Worm (Caenorhabditis elegans): ENCODE data around the gene ztf-13.

DNA sequence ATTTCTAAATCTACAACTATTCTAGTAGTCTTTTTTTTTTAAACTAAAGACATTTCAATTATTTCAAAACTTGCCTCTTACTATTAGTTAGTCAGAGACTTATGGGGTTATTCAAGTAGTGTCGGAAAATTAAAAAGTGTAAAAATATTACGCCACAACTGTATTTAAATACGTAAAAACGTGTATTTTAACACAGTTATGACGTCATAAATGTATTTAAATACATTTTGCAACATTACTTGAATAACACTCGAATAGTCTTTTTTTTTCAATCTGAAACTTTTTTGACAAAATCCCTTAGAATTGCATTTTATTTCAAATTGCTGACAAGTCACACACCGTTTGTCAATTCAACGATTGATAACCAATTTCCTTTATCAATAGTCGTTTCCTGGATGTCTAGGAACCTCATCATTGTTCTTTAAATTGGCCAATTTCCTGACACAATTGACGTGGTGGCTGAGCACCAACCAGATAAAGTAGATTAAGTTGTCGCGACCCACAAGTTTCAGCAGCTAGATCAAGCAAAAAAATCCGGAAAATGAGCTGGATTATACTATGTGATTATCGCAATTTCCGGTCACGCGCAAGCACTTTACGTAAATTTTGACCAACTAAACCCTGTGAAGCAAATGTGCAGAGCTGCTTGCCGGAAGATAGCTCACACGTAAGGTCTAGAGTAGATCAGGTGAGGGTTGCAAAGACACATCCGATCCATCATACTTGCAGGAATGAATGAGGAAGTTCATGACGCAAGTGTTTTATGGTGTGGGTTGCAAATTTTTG is 37.7 kb upstream of the ztf-13 start:
- no peak for TF ChIP-seq nhr-237 (tag; optimal IDR thresholded peaks at IDR 0.05)
- no peak for TF ChIP-seq lsy-2 (tag; optimal IDR thresholded peaks at IDR 0.05)
- no peak for TF ChIP-seq sem-2 (GFP tag; optimal IDR thresholded peaks at IDR 0.05)
- no peak for TF ChIP-seq unc-62 (GFP tag; optimal IDR thresholded peaks at IDR 0.05)
- TF ChIP-seq elt-3 (tag; optimal IDR thresholded peaks at IDR 0.05) = no peak
- no peak for TF ChIP-seq elt-1 (tag; optimal IDR thresholded peaks at IDR 0.05; ENCODE audit: borderline replicate concordance, insufficient read depth)
- TF ChIP-seq mep-1 (tag; optimal IDR thresholded peaks at IDR 0.05) = no peak
- no peak for TF ChIP-seq pha-4 (tag; optimal IDR thresholded peaks at IDR 0.05)
- no peak for TF ChIP-seq flh-1 (GFP tag; optimal IDR thresholded peaks at IDR 0.05)
- no peak for TF ChIP-seq drap-1 (GFP tag; optimal IDR thresholded peaks at IDR 0.05)
- no peak for TF ChIP-seq snpc-4 (tag; optimal IDR thresholded peaks at IDR 0.05)

Measured in whole organism, mixed stage, embryonic.